Fruit fly (Drosophila melanogaster) whole organism, embryonic: Measurements from ENCODE around the gene CG13995.

Experiments used
- Asciz ChIP-seq: fragments of 200-800 bp; sonication (Bioruptor generic); optimal IDR thresholded peaks from 2 replicates; lab custom pipeline; 2017; ENCODE audit warnings: missing biosample characterization, mild to moderate bottlenecking, missing genetic modification characterization, missing genetic modification reagents
- Bdp1 ChIP-seq: fragments of 200-800 bp; sonication (Bioruptor generic); optimal IDR thresholded peaks from 3 replicates; lab custom pipeline; 2016; ENCODE audit warnings: missing biosample characterization, missing genetic modification characterization
- Bteb2 ChIP-seq: fragments of 200-800 bp; sonication (Bioruptor generic); optimal IDR thresholded peaks from 2 replicates; lab custom pipeline; 2016; ENCODE audit warnings: missing biosample characterization, missing genetic modification characterization
- CG10431 ChIP-seq: fragments of 200-800 bp; sonication (Bioruptor generic); optimal IDR thresholded peaks from 3 replicates; lab custom pipeline; 2018; ENCODE audit warnings: missing biosample characterization, mild to moderate bottlenecking, missing genetic modification characterization
- CG12299 ChIP-seq: fragments of 200-800 bp; sonication (Bioruptor generic); optimal IDR thresholded peaks from 2 replicates; lab custom pipeline; 2018; ENCODE audit warnings: missing biosample characterization, mild to moderate bottlenecking, missing genetic modification characterization
- CG12391 ChIP-seq: fragments of 200-800 bp; sonication (Bioruptor generic); optimal IDR thresholded peaks from 3 replicates; lab custom pipeline; 2018; ENCODE audit warnings: missing biosample characterization, mild to moderate bottlenecking, missing genetic modification characterization, moderate library complexity
- CG14965 ChIP-seq: fragments of 200-800 bp; sonication (Bioruptor generic); optimal IDR thresholded peaks from 2 replicates; lab custom pipeline; 2016; ENCODE audit warnings: missing biosample characterization, missing genetic modification characterization, borderline replicate concordance
- CG15011 ChIP-seq: fragments of 200-800 bp; sonication (Bioruptor generic); optimal IDR thresholded peaks from 3 replicates; lab custom pipeline; 2018; ENCODE audit warnings: missing biosample characterization, mild to moderate bottlenecking, missing genetic modification characterization
- CG15479 ChIP-seq: fragments of 200-800 bp; sonication (Bioruptor generic); optimal IDR thresholded peaks from 3 replicates; lab custom pipeline; 2019; ENCODE audit warnings: missing biosample characterization, mild to moderate bottlenecking, missing genetic modification characterization, moderate library complexity
- CG17359 ChIP-seq: fragments of 200-800 bp; sonication (Bioruptor generic); optimal IDR thresholded peaks from 3 replicates; lab custom pipeline; 2018; ENCODE audit warnings: missing biosample characterization, mild to moderate bottlenecking, missing genetic modification characterization, moderate library complexity
- CG17912 ChIP-seq: fragments of 200-800 bp; sonication (Bioruptor generic); optimal IDR thresholded peaks from 2 replicates; lab custom pipeline; 2018; ENCODE audit warnings: missing biosample characterization, mild to moderate bottlenecking, missing genetic modification characterization
- CG18011 ChIP-seq: fragments of 200-800 bp; sonication (Bioruptor generic); optimal IDR thresholded peaks from 2 replicates; lab custom pipeline; 2017; ENCODE audit warnings: missing biosample characterization, missing genetic modification characterization, mild to moderate bottlenecking, moderate library complexity, missing genotype
- CG18262 ChIP-seq: fragments of 200-800 bp; optimal IDR thresholded peaks from 3 replicates; lab custom pipeline; 2019; ENCODE audit warnings: missing biosample characterization, mild to moderate bottlenecking, missing genetic modification characterization, moderate library complexity
- CG33557 ChIP-seq: fragments of 200-800 bp; sonication (Bioruptor generic); optimal IDR thresholded peaks from 2 replicates; lab custom pipeline; 2019; ENCODE audit warnings: missing biosample characterization, mild to moderate bottlenecking, missing genetic modification characterization, moderate library complexity
- CG4730 ChIP-seq: fragments of 200-800 bp; sonication (Bioruptor generic); IDR thresholded peaks from 2 replicates; pipeline ENCODE4 v1.3.6; 2022; ENCODE audit warnings: missing biosample characterization, missing genetic modification characterization
- CG7928 ChIP-seq: fragments of 200-800 bp; sonication (Bioruptor generic); optimal IDR thresholded peaks from 2 replicates; lab custom pipeline; 2017; ENCODE audit warnings: missing biosample characterization, mild to moderate bottlenecking, missing genetic modification characterization
- CG8478 ChIP-seq: fragments of >200 bp; optimal IDR thresholded peaks from 2 replicates; lab custom pipeline; 2018
- CG9876 ChIP-seq: fragments of 200-800 bp; sonication (Bioruptor generic); optimal IDR thresholded peaks from 2 replicates; lab custom pipeline; 2016; ENCODE audit warnings: missing biosample characterization, missing genetic modification characterization
- HmgZ ChIP-seq: fragments of 200-800 bp; sonication (Bioruptor generic); optimal IDR thresholded peaks from 2 replicates; lab custom pipeline; 2018; ENCODE audit warnings: missing biosample characterization, mild to moderate bottlenecking, missing genetic modification characterization
- Hr51 ChIP-seq, 2 experiments: fragments of 200-800 bp; sonication (Bioruptor generic); optimal IDR thresholded peaks; 2 replicates in 1 of 2; 3 replicates in 1 of 2; lab custom pipeline; 2016 to 2018; ENCODE audit warnings: missing biosample characterization in 2 of 2, missing genetic modification characterization in 2 of 2, mild to moderate bottlenecking in 1 of 2, moderate library complexity in 1 of 2
- Lpt ChIP-seq: fragments of >200 bp; optimal IDR thresholded peaks from 2 replicates; lab custom pipeline; 2018; ENCODE audit warnings: missing biosample characterization, missing genetic modification characterization
- NC2α ChIP-seq: fragments of 200-800 bp; sonication (Bioruptor generic); optimal IDR thresholded peaks from 2 replicates; lab custom pipeline; 2016; ENCODE audit warnings: missing biosample characterization, missing genetic modification characterization
- Opbp ChIP-seq: fragments of 200-800 bp; sonication (Bioruptor generic); IDR thresholded peaks from 3 replicates; pipeline ENCODE4 v1.3.6; 2022; ENCODE audit warnings: missing biosample characterization, missing genetic modification characterization; ENCODE audit not compliant: partially characterized antibody
- Ptx1 ChIP-seq: fragments of 200-800 bp; sonication (Bioruptor generic); IDR thresholded peaks from 2 replicates; pipeline ENCODE4 v1.3.6; 2022; ENCODE audit warnings: missing biosample characterization, missing genetic modification characterization
- Sin3A ChIP-seq: fragments of >200 bp; optimal IDR thresholded peaks from 2 replicates; lab custom pipeline; 2018
- YL-1 ChIP-seq: fragments of 200-800 bp; sonication (Bioruptor generic); optimal IDR thresholded peaks from 3 replicates; lab custom pipeline; 2017; ENCODE audit warnings: missing biosample characterization, mild to moderate bottlenecking, missing genetic modification characterization
- ab ChIP-seq: fragments of 200-800 bp; sonication (Bioruptor generic); optimal IDR thresholded peaks from 2 replicates; lab custom pipeline; 2016; ENCODE audit warnings: missing biosample characterization, missing genetic modification characterization
- ap ChIP-seq: fragments of 200-800 bp; sonication (Bioruptor generic); IDR thresholded peaks from 2 replicates; pipeline ENCODE4 v1.3.6; 2022; ENCODE audit warnings: missing biosample characterization, missing genetic modification characterization
- chn ChIP-seq: fragments of 200-800 bp; sonication (Bioruptor generic); optimal IDR thresholded peaks from 2 replicates; lab custom pipeline; 2016; ENCODE audit warnings: missing biosample characterization, missing genetic modification characterization
- en ChIP-seq: fragments of 200-800 bp; sonication (Bioruptor generic); optimal IDR thresholded peaks from 2 replicates; lab custom pipeline; 2016; ENCODE audit warnings: missing biosample characterization, missing genetic modification characterization
- esg ChIP-seq: fragments of 200-800 bp; sonication (Bioruptor generic); conservative IDR thresholded peaks from 2 replicates; pipeline ENCODE4 v1.3.6; 2022; ENCODE audit warnings: missing biosample characterization, missing genetic modification characterization
- gce ChIP-seq: fragments of 200-800 bp; sonication (Bioruptor generic); IDR thresholded peaks from 3 replicates; pipeline ENCODE4 v1.3.6; 2022; ENCODE audit warnings: missing biosample characterization, missing genetic modification characterization
- gt ChIP-seq: fragments of 200-800 bp; sonication (Bioruptor generic); IDR thresholded peaks from 2 replicates; pipeline ENCODE4 v1.3.6; 2022; ENCODE audit warnings: missing biosample characterization, missing genetic modification characterization
- h ChIP-seq: fragments of >200 bp; optimal IDR thresholded peaks from 2 replicates; lab custom pipeline; 2017
- kah ChIP-seq: fragments of 200-800 bp; sonication (Bioruptor generic); optimal IDR thresholded peaks from 2 replicates; lab custom pipeline; 2018; ENCODE audit warnings: missing biosample characterization, mild to moderate bottlenecking, missing genetic modification characterization
- ken ChIP-seq: fragments of 200-800 bp; sonication (Bioruptor generic); IDR thresholded peaks from 3 replicates; pipeline ENCODE4 v1.3.6; 2022; ENCODE audit warnings: missing biosample characterization, missing genetic modification characterization
- lab ChIP-seq: fragments of 200-800 bp; sonication (Bioruptor generic); optimal IDR thresholded peaks from 3 replicates; lab custom pipeline; 2017; ENCODE audit warnings: missing biosample characterization, missing genetic modification characterization, mild to moderate bottlenecking, moderate library complexity, missing genetic modification reagents
- lbe ChIP-seq: fragments of 200-800 bp; sonication (Bioruptor generic); optimal IDR thresholded peaks from 2 replicates; lab custom pipeline; 2016; ENCODE audit warnings: missing biosample characterization, mild to moderate bottlenecking, missing genetic modification characterization
- mam ChIP-seq: fragments of 200-800 bp; sonication (Bioruptor generic); optimal IDR thresholded peaks from 3 replicates; lab custom pipeline; 2016; ENCODE audit warnings: missing biosample characterization, missing genetic modification characterization
- mirr ChIP-seq: fragments of 200-800 bp; sonication (Bioruptor generic); optimal IDR thresholded peaks from 3 replicates; lab custom pipeline; 2018; ENCODE audit warnings: missing biosample characterization, mild to moderate bottlenecking, missing genetic modification characterization
- odd ChIP-seq: fragments of 200-800 bp; sonication (Bioruptor generic); optimal IDR thresholded peaks from 2 replicates; lab custom pipeline; 2017; ENCODE audit warnings: missing biosample characterization, mild to moderate bottlenecking, missing genetic modification characterization
- org-1 ChIP-seq: fragments of 200-800 bp; sonication (Bioruptor generic); optimal IDR thresholded peaks from 2 replicates; lab custom pipeline; 2017; ENCODE audit warnings: missing biosample characterization, missing genetic modification characterization
- prd ChIP-seq, 3 experiments: fragments of >200 bp in 2 of 3; fragments of 200-800 bp in 1 of 3; sonication (Bioruptor generic) in 1 of 3; optimal IDR thresholded peaks in 2 of 3; IDR thresholded peaks in 1 of 3; 2 replicates in 2 of 3; 3 replicates in 1 of 3; pipeline versions ENCODE4 v1.3.6 to Lab custom; 2017 to 2022; ENCODE audit warnings: missing biosample characterization in 1 of 3, missing genetic modification characterization in 1 of 3
- repo ChIP-seq: fragments of 200-800 bp; sonication (Bioruptor generic); optimal IDR thresholded peaks from 2 replicates; lab custom pipeline; 2016; ENCODE audit warnings: missing biosample characterization, missing genetic modification characterization
- row ChIP-seq: fragments of 200-800 bp; sonication (Bioruptor generic); IDR thresholded peaks from 3 replicates; pipeline ENCODE4 v1.3.6; 2022; ENCODE audit warnings: missing biosample characterization, missing genetic modification characterization
- schlank ChIP-seq: fragments of 200-800 bp; sonication (Bioruptor generic); optimal IDR thresholded peaks from 2 replicates; lab custom pipeline; 2018; ENCODE audit warnings: missing biosample characterization, mild to moderate bottlenecking, missing genetic modification characterization
- sd ChIP-seq: fragments of 200-800 bp; sonication (Bioruptor generic); optimal IDR thresholded peaks from 3 replicates; lab custom pipeline; 2018; ENCODE audit warnings: missing biosample characterization, mild to moderate bottlenecking, missing genetic modification characterization, moderate library complexity
- sisA ChIP-seq: fragments of 200-800 bp; sonication (Bioruptor generic); IDR thresholded peaks from 2 replicates; pipeline ENCODE4 v1.3.6; 2022; ENCODE audit warnings: missing biosample characterization, missing genetic modification characterization
- tx ChIP-seq: fragments of 200-800 bp; sonication (Bioruptor generic); optimal IDR thresholded peaks from 2 replicates; lab custom pipeline; 2016; ENCODE audit warnings: missing biosample characterization, missing genetic modification characterization
- zfh2 ChIP-seq: fragments of 200-800 bp; sonication (Bioruptor generic); optimal IDR thresholded peaks from 2 replicates; lab custom pipeline; 2016; ENCODE audit warnings: missing biosample characterization, missing genetic modification characterization

CG13995 gene

dm6 chr2L:6062382-6063082 lies 8.4 kb downstream of the CG13995 start, which contains the start of the genes ND-51 and CG13994 (continued):
- peak; percentile 86 for TF ChIP-seq sisA (GFP tag; lab: Robert Waterston, UW)
- TF ChIP-seq CG12391 (tag; lab: Kevin White, UChicago) = peak; percentile 83
- peak; percentile 85 for TF ChIP-seq CG12299 (tag; lab: Kevin White, UChicago)
- peak; percentile 79 for TF ChIP-seq zfh2 (GFP tag; lab: Kevin White, UChicago)
- TF ChIP-seq HmgZ (tag; lab: Kevin White, UChicago) = peak; percentile 93
- peak; percentile 73 for TF ChIP-seq esg (GFP tag; lab: Robert Waterston, UW)
- TF ChIP-seq Lpt (GFP tag; lab: Kevin White, UChicago) = no peak
- TF ChIP-seq odd (GFP tag; lab: Kevin White, UChicago) = no peak
- no peak for TF ChIP-seq CG8478 (lab: Kevin White, UChicago)
- TF ChIP-seq NC2α (GFP tag; lab: Kevin White, UChicago) = peak; percentile 55
- no peak for TF ChIP-seq CG10431
- TF ChIP-seq gce (GFP tag; lab: Robert Waterston, UW) = peak; percentile 9; the same call in 1 of the 3 replicates
- no peak for TF ChIP-seq h (lab: Kevin White, UChicago)
- TF ChIP-seq en = peak; percentile 44
- TF ChIP-seq prd (optimal IDR thresholded peaks at IDR 0.05; lab: Kevin White, UChicago) = no peak
- TF ChIP-seq prd (GFP tag; IDR thresholded peaks at IDR 0.05; lab: Robert Waterston, UW) = peak; percentile 86
- peak; percentile 76 for TF ChIP-seq CG18262 (tag; lab: Kevin White, UChicago)
- no peak for TF ChIP-seq gt (GFP tag; lab: Robert Waterston, UW)
- no peak for TF ChIP-seq CG7928
- peak; percentile 95 for TF ChIP-seq row (GFP tag; lab: Robert Waterston, UW)
- no peak for TF ChIP-seq CG15011
- TF ChIP-seq Hr51 (GFP tag; optimal IDR thresholded peaks at IDR 0.05; lab: Kevin White, UChicago) = peak; percentile 85
- TF ChIP-seq CG9876 (GFP tag; lab: Kevin White, UChicago) = peak; percentile 36
- peak; percentile 82 for TF ChIP-seq CG17359 (tag; lab: Kevin White, UChicago)
- peak; percentile 93 for TF ChIP-seq mam (GFP tag; lab: Kevin White, UChicago)
- peak; percentile 81 for TF ChIP-seq ken (GFP tag; lab: Robert Waterston, UW)
- TF ChIP-seq org-1 = no peak
- TF ChIP-seq CG14965 (GFP tag; lab: Kevin White, UChicago) = no peak
- peak; percentile 1 for TF ChIP-seq ab (GFP tag; lab: Kevin White, UChicago)
- peak; percentile 87 for TF ChIP-seq lab (GFP tag; lab: Kevin White, UChicago)
- TF ChIP-seq YL-1 (GFP tag; lab: Kevin White, UChicago) = peak; percentile 91
- TF ChIP-seq sd (tag; lab: Kevin White, UChicago) = no peak
- TF ChIP-seq chn (GFP tag; lab: Kevin White, UChicago) = peak; percentile 63
- TF ChIP-seq Bteb2 (GFP tag; lab: Kevin White, UChicago) = peak; percentile 89
- peak; percentile 87 for TF ChIP-seq Sin3A (lab: Kevin White, UChicago)
- peak; percentile 70 for TF ChIP-seq CG33557 (GFP tag; lab: Kevin White, UChicago)
- TF ChIP-seq CG4730 (GFP tag; lab: Robert Waterston, UW) = peak; percentile 73
- TF ChIP-seq lbe (GFP tag; lab: Kevin White, UChicago) = no peak
- TF ChIP-seq kah = peak; percentile 34
- TF ChIP-seq CG18011 (GFP tag; lab: Kevin White, UChicago) = peak; percentile 63
- TF ChIP-seq CG17912 = peak; percentile 75
- peak; percentile 55 for TF ChIP-seq Asciz
- TF ChIP-seq Opbp (GFP tag; lab: Robert Waterston, UW) = no peak
- TF ChIP-seq ap (GFP tag; lab: Robert Waterston, UW) = peak; percentile 47; the same call in 1 of the 2 replicates
- peak; percentile 88 for TF ChIP-seq tx (GFP tag; lab: Kevin White, UChicago)
- TF ChIP-seq Ptx1 = peak; percentile 88
- peak; percentile 50 for TF ChIP-seq CG15479 (GFP tag; lab: Kevin White, UChicago)
- peak; percentile 52 for TF ChIP-seq schlank (tag; lab: Kevin White, UChicago)
- peak; percentile 71 for TF ChIP-seq mirr (GFP tag; lab: Kevin White, UChicago)
- TF ChIP-seq repo = peak; percentile 78
- TF ChIP-seq Bdp1 (GFP tag; lab: Kevin White, UChicago) = peak; percentile 69
